Fruit fly (Drosophila melanogaster) whole organism, embryonic: ENCODE data around the gene eIF4E5.
A peak's percentile ranks its signal among the peaks of the same experiment; 100 is the strongest.

Experiments used
- C15 ChIP-seq: fragments of 200-800 bp; sonication (Bioruptor generic); IDR thresholded peaks from 3 replicates; pipeline ENCODE4 v1.3.6; 2022; ENCODE audit warnings: missing biosample characterization, missing genetic modification characterization
- CG10274 ChIP-seq: fragments of 200-800 bp; sonication (Bioruptor generic); optimal IDR thresholded peaks from 3 replicates; lab custom pipeline; 2017; ENCODE audit warnings: missing biosample characterization, mild to moderate bottlenecking, missing genetic modification characterization
- CG10462 ChIP-seq: fragments of 200-800 bp; sonication (Bioruptor generic); optimal IDR thresholded peaks from 2 replicates; lab custom pipeline; 2016; ENCODE audit warnings: missing biosample characterization, missing genetic modification characterization
- CG11456 ChIP-seq: fragments of 200-800 bp; sonication (Bioruptor generic); IDR thresholded peaks from 3 replicates; pipeline ENCODE4 v1.3.6; 2022; ENCODE audit warnings: missing biosample characterization, missing genetic modification characterization
- CG12299 ChIP-seq: fragments of 200-800 bp; sonication (Bioruptor generic); optimal IDR thresholded peaks from 2 replicates; lab custom pipeline; 2018; ENCODE audit warnings: missing biosample characterization, mild to moderate bottlenecking, missing genetic modification characterization
- CG12744 ChIP-seq: fragments of 200-800 bp; sonication (Bioruptor generic); optimal IDR thresholded peaks from 2 replicates; lab custom pipeline; 2016; ENCODE audit warnings: missing biosample characterization, missing genetic modification characterization
- CG12942 ChIP-seq: fragments of 200-800 bp; sonication (Bioruptor generic); optimal IDR thresholded peaks from 3 replicates; lab custom pipeline; 2016; ENCODE audit warnings: missing biosample characterization, missing genetic modification characterization
- CG13624 ChIP-seq: fragments of 200-800 bp; sonication (Bioruptor generic); optimal IDR thresholded peaks from 2 replicates; lab custom pipeline; 2016; ENCODE audit warnings: missing biosample characterization, missing genetic modification characterization
- CG14050 ChIP-seq: fragments of 200-800 bp; sonication (Bioruptor generic); IDR thresholded peaks from 3 replicates; pipeline ENCODE4 v1.3.6; 2022; ENCODE audit warnings: missing biosample characterization, missing genetic modification characterization
- CG15073 ChIP-seq: fragments of 200-800 bp; sonication (Bioruptor generic); optimal IDR thresholded peaks from 2 replicates; lab custom pipeline; 2016; ENCODE audit warnings: missing biosample characterization, missing genetic modification characterization
- CG1603 ChIP-seq: fragments of 200-800 bp; sonication (Bioruptor generic); optimal IDR thresholded peaks from 2 replicates; lab custom pipeline; 2019; ENCODE audit warnings: missing biosample characterization, mild to moderate bottlenecking, missing genetic modification characterization, moderate library complexity
- CG1647 ChIP-seq: fragments of 200-800 bp; sonication (Bioruptor generic); optimal IDR thresholded peaks from 3 replicates; lab custom pipeline; 2016; ENCODE audit warnings: missing biosample characterization, missing genetic modification characterization
- CG17912 ChIP-seq: fragments of 200-800 bp; sonication (Bioruptor generic); optimal IDR thresholded peaks from 2 replicates; lab custom pipeline; 2018; ENCODE audit warnings: missing biosample characterization, mild to moderate bottlenecking, missing genetic modification characterization
- CG3065 ChIP-seq: fragments of 200-800 bp; sonication (Bioruptor generic); optimal IDR thresholded peaks from 2 replicates; lab custom pipeline; 2016; ENCODE audit warnings: missing biosample characterization, missing genetic modification characterization
- CG3163 ChIP-seq: fragments of 200-800 bp; sonication (Bioruptor generic); optimal IDR thresholded peaks from 3 replicates; lab custom pipeline; 2016; ENCODE audit warnings: missing biosample characterization, missing genetic modification characterization
- CG32772 ChIP-seq: fragments of 200-800 bp; sonication (Bioruptor generic); IDR thresholded peaks from 2 replicates; pipeline ENCODE4 v1.3.6; 2022; ENCODE audit warnings: missing biosample characterization, missing genetic modification characterization
- CG3726 ChIP-seq: fragments of 200-800 bp; sonication (Bioruptor generic); IDR thresholded peaks from 3 replicates; pipeline ENCODE4, ENCODE4 v1.3.6; 2022; ENCODE audit warnings: missing biosample characterization, missing genetic modification characterization
- CG3847 ChIP-seq: fragments of 200-800 bp; sonication (Bioruptor generic); IDR thresholded peaks from 2 replicates; pipeline ENCODE4 v1.3.6; 2022; ENCODE audit warnings: missing biosample characterization, missing genetic modification characterization
- CG43689 ChIP-seq: fragments of 200-800 bp; sonication (Bioruptor generic); IDR thresholded peaks from 2 replicates; pipeline ENCODE4 v1.3.6; 2022; ENCODE audit warnings: missing biosample characterization, missing genetic modification characterization
- CG4820 ChIP-seq: fragments of 200-800 bp; sonication (Bioruptor generic); optimal IDR thresholded peaks from 3 replicates; lab custom pipeline; 2016; ENCODE audit warnings: missing biosample characterization, missing genetic modification characterization
- CG5180 ChIP-seq: fragments of 200-800 bp; sonication (Bioruptor generic); optimal IDR thresholded peaks from 3 replicates; lab custom pipeline; 2017; ENCODE audit warnings: missing biosample characterization, missing genetic modification characterization, mild to moderate bottlenecking, moderate library complexity, missing genetic modification reagents
- CG7357 ChIP-seq: fragments of 200-800 bp; sonication (Bioruptor generic); IDR thresholded peaks from 3 replicates; pipeline ENCODE4 v1.3.6; 2022; ENCODE audit warnings: missing biosample characterization, missing genetic modification characterization
- CG8281 ChIP-seq: fragments of 200-800 bp; sonication (Bioruptor generic); optimal IDR thresholded peaks from 2 replicates; lab custom pipeline; 2018; ENCODE audit warnings: missing biosample characterization, mild to moderate bottlenecking, missing genetic modification characterization, moderate library complexity
- CG8290 ChIP-seq, 3 experiments: fragments of 200-800 bp; sonication (Bioruptor generic); optimal IDR thresholded peaks; 2 replicates each; lab custom pipeline; 2016 to 2019; ENCODE audit warnings: missing biosample characterization in 3 of 3, missing genetic modification characterization in 3 of 3, mild to moderate bottlenecking in 2 of 3, moderate library complexity in 1 of 3
- CG9727 ChIP-seq: fragments of 200-800 bp; sonication (Bioruptor generic); optimal IDR thresholded peaks from 3 replicates; lab custom pipeline; 2017; ENCODE audit warnings: missing biosample characterization, mild to moderate bottlenecking, missing genetic modification characterization
- Camta ChIP-seq: fragments of 200-800 bp; sonication (Bioruptor generic); optimal IDR thresholded peaks from 2 replicates; lab custom pipeline; 2016; ENCODE audit warnings: missing biosample characterization, missing genetic modification characterization
- Gug ChIP-seq: fragments of 200-800 bp; sonication (Bioruptor generic); IDR thresholded peaks from 4 replicates; pipeline ENCODE4 v1.3.6; 2022; ENCODE audit warnings: missing biosample characterization, missing genetic modification characterization
- Hr39 ChIP-seq: fragments of >200 bp; optimal IDR thresholded peaks from 2 replicates; lab custom pipeline; 2017
- MBD-R2 ChIP-seq: fragments of 200-800 bp; sonication (Bioruptor generic); IDR thresholded peaks from 2 replicates; pipeline ENCODE4 v1.3.6; 2022; ENCODE audit warnings: missing biosample characterization, missing genetic modification characterization
- Med ChIP-seq: fragments of 200-800 bp; sonication (Bioruptor generic); peaks from one replicate; lab custom pipeline; 2016; ENCODE audit warnings: missing biosample characterization, missing genetic modification characterization, mild to moderate bottlenecking, inconsistent platforms, moderate library complexity
- Stat92E ChIP-seq, 3 experiments: fragments of >200 bp in 2 of 3; fragments of 200-800 bp in 1 of 3; sonication (Bioruptor generic) in 1 of 3; optimal IDR thresholded peaks; 2 replicates each; lab custom pipeline; 2017 to 2019; ENCODE audit warnings: missing biosample characterization in 3 of 3, missing genetic modification characterization in 3 of 3, mild to moderate bottlenecking in 1 of 3, moderate library complexity in 1 of 3
- ac ChIP-seq: fragments of 200-800 bp; sonication (Bioruptor generic); optimal IDR thresholded peaks from 3 replicates; lab custom pipeline; 2017; ENCODE audit warnings: missing biosample characterization, mild to moderate bottlenecking, missing genetic modification characterization
- amos ChIP-seq: fragments of 200-800 bp; sonication (Bioruptor generic); IDR thresholded peaks from 2 replicates; pipeline ENCODE4 v1.3.6; 2022; ENCODE audit warnings: missing biosample characterization, missing genetic modification characterization; ENCODE audit not compliant: partially characterized antibody
- chm ChIP-seq: fragments of 200-800 bp; sonication (Bioruptor generic); IDR thresholded peaks from 2 replicates; pipeline ENCODE4 v1.3.6; 2022; ENCODE audit warnings: missing biosample characterization, missing genetic modification characterization
- disco-r ChIP-seq: fragments of 200-800 bp; sonication (Bioruptor generic); optimal IDR thresholded peaks from 2 replicates; lab custom pipeline; 2016; ENCODE audit warnings: missing biosample characterization, missing genetic modification characterization
- ems ChIP-seq: fragments of 200-800 bp; sonication (Bioruptor generic); optimal IDR thresholded peaks from 3 replicates; lab custom pipeline; 2016; ENCODE audit warnings: missing biosample characterization, missing genetic modification characterization
- fd3F ChIP-seq: fragments of 200-800 bp; sonication (Bioruptor generic); optimal IDR thresholded peaks from 2 replicates; lab custom pipeline; 2018; ENCODE audit warnings: missing biosample characterization, mild to moderate bottlenecking, missing genetic modification characterization, moderate library complexity
- lov ChIP-seq, 2 experiments: fragments of 200-800 bp in 1 of 2; fragments of >200 bp in 1 of 2; sonication (Bioruptor generic) in 1 of 2; IDR thresholded peaks in 1 of 2; optimal IDR thresholded peaks in 1 of 2; 2 replicates in 1 of 2; 3 replicates in 1 of 2; pipeline versions ENCODE4 v1.3.6 to Lab custom; 2017 to 2022; ENCODE audit warnings: missing biosample characterization in 1 of 2, missing genetic modification characterization in 1 of 2
- maf-S ChIP-seq: fragments of 200-800 bp; sonication (Bioruptor generic); optimal IDR thresholded peaks from 2 replicates; lab custom pipeline; 2016; ENCODE audit warnings: missing biosample characterization, missing genetic modification characterization
- onecut ChIP-seq: fragments of 200-800 bp; sonication (Bioruptor generic); IDR thresholded peaks from 2 replicates; pipeline ENCODE4 v1.3.6; 2022; ENCODE audit warnings: missing biosample characterization, missing genetic modification characterization
- org-1 ChIP-seq: fragments of 200-800 bp; sonication (Bioruptor generic); optimal IDR thresholded peaks from 2 replicates; lab custom pipeline; 2017; ENCODE audit warnings: missing biosample characterization, missing genetic modification characterization
- pum ChIP-seq: fragments of 200-800 bp; sonication (Bioruptor generic); optimal IDR thresholded peaks from 2 replicates; lab custom pipeline; 2016; ENCODE audit warnings: missing biosample characterization, missing genetic modification characterization
- schlank ChIP-seq: fragments of 200-800 bp; sonication (Bioruptor generic); optimal IDR thresholded peaks from 2 replicates; lab custom pipeline; 2018; ENCODE audit warnings: missing biosample characterization, mild to moderate bottlenecking, missing genetic modification characterization
- so ChIP-seq: fragments of 200-800 bp; sonication (Bioruptor generic); IDR thresholded peaks from 3 replicates; pipeline ENCODE4 v1.3.6; 2022; ENCODE audit warnings: missing biosample characterization, missing genetic modification characterization
- sug ChIP-seq: fragments of 200-800 bp; optimal IDR thresholded peaks from 2 replicates; lab custom pipeline; 2019; ENCODE audit warnings: missing biosample characterization, mild to moderate bottlenecking, missing genetic modification characterization, moderate library complexity
- tin ChIP-seq: fragments of 200-800 bp; sonication (Bioruptor generic); optimal IDR thresholded peaks from 3 replicates; lab custom pipeline; 2016; ENCODE audit warnings: missing biosample characterization, missing genetic modification characterization
- tna ChIP-seq: fragments of 200-800 bp; sonication (Bioruptor generic); IDR thresholded peaks from 2 replicates; pipeline ENCODE4 v1.3.6; 2022; ENCODE audit warnings: missing biosample characterization, missing genetic modification characterization; ENCODE audit not compliant: partially characterized antibody
- tup ChIP-seq: fragments of 200-800 bp; sonication (Bioruptor generic); optimal IDR thresholded peaks from 2 replicates; lab custom pipeline; 2016; ENCODE audit warnings: missing biosample characterization, mild to moderate bottlenecking, missing genetic modification characterization, moderate library complexity
- unc-4 ChIP-seq: fragments of 200-800 bp; sonication (Bioruptor generic); IDR thresholded peaks from 2 replicates; pipeline ENCODE4 v1.3.6; 2022; ENCODE audit warnings: missing biosample characterization, missing genetic modification characterization; ENCODE audit not compliant: partially characterized antibody
- yki ChIP-seq: fragments of >200 bp; optimal IDR thresholded peaks from 3 replicates; lab custom pipeline; 2018

Gene eIF4E5

DNA sequence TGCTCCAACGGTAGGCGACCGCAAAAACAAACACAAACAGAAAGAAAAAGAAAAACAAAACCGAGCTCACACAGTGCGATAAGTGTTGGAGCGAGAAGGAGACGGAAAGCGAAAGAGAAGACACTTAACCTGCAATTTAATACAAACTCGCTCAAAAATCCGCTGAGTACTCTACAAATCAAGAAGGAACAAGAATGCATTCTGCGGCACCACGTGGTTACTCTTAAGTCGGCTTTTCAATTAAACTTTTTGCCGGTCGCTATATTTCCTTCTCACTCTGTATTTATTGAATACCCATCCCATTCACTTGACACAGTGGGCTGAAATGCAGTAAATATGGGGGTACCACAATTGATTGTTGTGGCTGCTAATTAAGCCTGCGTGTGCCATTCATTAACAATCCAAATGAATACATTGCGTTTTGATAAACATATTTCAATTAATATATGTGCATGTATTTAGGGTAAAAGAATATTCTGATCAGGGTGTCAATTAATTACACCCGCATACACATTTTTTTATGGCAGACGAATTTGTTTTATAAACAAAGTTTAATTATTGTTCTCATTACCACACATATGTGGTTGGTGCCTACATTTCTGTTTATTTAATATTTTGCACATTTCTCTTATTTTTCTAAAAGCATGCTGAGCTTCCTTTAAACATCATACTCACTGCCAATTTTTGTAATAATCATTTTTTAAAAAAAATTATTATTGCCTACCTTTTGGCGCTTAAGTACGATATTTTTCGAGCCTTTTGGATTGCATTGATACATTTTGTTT lies 32.2 kb upstream of the eIF4E5 start (continued):
- TF ChIP-seq tna (GFP tag; lab: Robert Waterston, UW) (0 out of 2 replicates have a peak, but pooled peaks have one; percentile 35), CG5180 (GFP tag; lab: Kevin White, UChicago) (no peak), Hr39 (lab: Kevin White, UChicago) (no peak), CG13624 (no peak), Camta (GFP tag; lab: Kevin White, UChicago) (no peak), CG12299 (tag; lab: Kevin White, UChicago) (no peak), pum (GFP tag; lab: Kevin White, UChicago) (no peak), CG7357 (GFP tag; lab: Robert Waterston, UW) (no peak), CG14050 (GFP tag; lab: Robert Waterston, UW) (no peak), CG3065 (GFP tag; lab: Kevin White, UChicago) (no peak), CG32772 (GFP tag; lab: Robert Waterston, UW) (no peak), CG15073 (no peak), CG12744 (GFP tag; lab: Kevin White, UChicago) (no peak), maf-S (GFP tag; lab: Kevin White, UChicago) (no peak), chm (GFP tag; lab: Robert Waterston, UW) (no peak), CG43689 (GFP tag; lab: Robert Waterston, UW) (no peak), so (GFP tag; lab: Robert Waterston, UW) (no peak), CG8290 (GFP tag; optimal IDR thresholded peaks at IDR 0.05; lab: Kevin White, UChicago) (peak; percentile 7), CG8290 (tag; optimal IDR thresholded peaks at IDR 0.05; lab: Kevin White, UChicago) (peak; percentile 6 to 57), CG1603 (tag; lab: Kevin White, UChicago) (peak; percentile 41), CG11456 (GFP tag; lab: Robert Waterston, UW) (peak; percentile 73), CG12942 (no peak), ac (GFP tag; lab: Kevin White, UChicago) (no peak), org-1 (GFP tag; lab: Kevin White, UChicago) (peak; percentile 28), tin (GFP tag; lab: Kevin White, UChicago) (no peak), CG17912 (GFP tag; lab: Kevin White, UChicago) (no peak), fd3F (peak; percentile 7), Gug (GFP tag; lab: Robert Waterston, UW) (peak; percentile 57; the same call in 2 of the 4 replicates), CG3726 (no peak), Stat92E (GFP tag; optimal IDR thresholded peaks at IDR 0.05; lab: Kevin White, UChicago) (no peak), yki (no peak), amos (GFP tag; lab: Robert Waterston, UW) (no peak), CG3163 (GFP tag; lab: Kevin White, UChicago) (no peak), schlank (tag; lab: Kevin White, UChicago) (no peak), CG10462 (GFP tag; lab: Kevin White, UChicago) (no peak), CG9727 (GFP tag; lab: Kevin White, UChicago) (peak; percentile 65), lov (optimal IDR thresholded peaks at IDR 0.05; lab: Kevin White, UChicago) (no peak), lov (GFP tag; IDR thresholded peaks at IDR 0.05; lab: Robert Waterston, UW) (no peak), disco-r (GFP tag; lab: Kevin White, UChicago) (no peak), CG4820 (GFP tag; lab: Kevin White, UChicago) (no peak), C15 (no peak), unc-4 (GFP tag; lab: Robert Waterston, UW) (no peak), CG3847 (GFP tag; lab: Robert Waterston, UW) (no peak), CG8281 (tag; lab: Kevin White, UChicago) (no peak), CG10274 (GFP tag; lab: Kevin White, UChicago) (peak; percentile 9), sug (tag; lab: Kevin White, UChicago) (peak; percentile 20), MBD-R2 (GFP tag; lab: Robert Waterston, UW) (no peak), ems (no peak), Med (peak; percentile 53), onecut (no peak), tup (GFP tag; lab: Kevin White, UChicago) (no peak), CG1647 (GFP tag; lab: Kevin White, UChicago) (no peak)
